Worm (Caenorhabditis elegans) whole organism, midembryonic: ENCODE data around the gene B0416.5.

Source experiments
- T22C8.4 ChIP-seq: fragments of 200-800 bp; sonication (Bioruptor generic); IDR thresholded peaks from 2 replicates; pipeline ENCODE4 v1.3.6; 2022; ENCODE audit warnings: missing genetic modification characterization, missing compliant biosample characterization
- cog-1 ChIP-seq: sonication (generic microtip); optimal IDR thresholded peaks from 2 replicates; lab custom pipeline; 2016; ENCODE audit warnings: missing genetic modification characterization, missing compliant biosample characterization
- flt-1 ChIP-seq: fragments of 200-800 bp; sonication (Bioruptor generic); IDR thresholded peaks from 2 replicates; pipeline ENCODE4 v1.3.6; 2022; ENCODE audit warnings: missing genetic modification characterization, missing compliant biosample characterization
- klf-2 ChIP-seq: fragments of 200-800 bp; sonication (Bioruptor generic); conservative IDR thresholded peaks from 2 replicates; pipeline ENCODE4 v1.3.6; 2022; ENCODE audit warnings: missing genetic modification reagents, missing genetic modification characterization, missing compliant biosample characterization
- ref-1 ChIP-seq: fragments of 200-800 bp; sonication (Bioruptor generic); conservative IDR thresholded peaks from 2 replicates; pipeline ENCODE4 v1.3.6; 2022; ENCODE audit warnings: missing genetic modification reagents, missing genetic modification characterization, missing compliant biosample characterization
- tab-1 ChIP-seq: fragments of 200-800 bp; sonication (Bioruptor generic); IDR thresholded peaks from 2 replicates; pipeline ENCODE4 v1.3.6; 2022; ENCODE audit warnings: missing genetic modification characterization, missing compliant biosample characterization

Gene B0416.5

DNA sequence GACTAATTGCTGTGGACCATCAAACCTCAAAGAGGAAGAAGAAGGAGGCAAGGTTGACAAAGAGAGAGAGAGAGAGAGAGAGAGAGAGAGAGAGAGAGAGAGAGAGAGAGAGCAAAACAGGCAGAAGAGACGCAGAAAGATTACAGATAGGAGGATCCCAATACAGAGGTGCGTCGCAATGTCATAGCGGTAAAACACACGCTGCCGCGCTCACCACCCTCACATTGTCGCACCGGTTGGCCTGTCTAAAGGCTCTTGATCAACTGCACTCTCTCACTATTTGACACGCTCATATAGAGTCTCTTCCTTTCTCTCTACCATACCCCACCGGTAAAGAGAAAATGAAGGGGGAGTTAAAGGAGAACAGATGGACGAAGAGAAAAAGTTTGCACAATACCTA, 45.4 kb downstream of the B0416.5 start:
- TF ChIP-seq ref-1 (GFP tag; lab: Robert Waterston, UW) (no peak), cog-1 (peak; percentile 48), klf-2 (GFP tag; lab: Robert Waterston, UW) (0 out of 2 replicates have a peak, but pooled peaks have one; percentile 51), T22C8.4 (GFP tag; lab: Robert Waterston, UW) (no peak), flt-1 (GFP tag; lab: Robert Waterston, UW) (peak; percentile 73), tab-1 (no peak)
